ENCODE assay signal across 5 fruit fly cellular contexts in the genomic region with DNA sequence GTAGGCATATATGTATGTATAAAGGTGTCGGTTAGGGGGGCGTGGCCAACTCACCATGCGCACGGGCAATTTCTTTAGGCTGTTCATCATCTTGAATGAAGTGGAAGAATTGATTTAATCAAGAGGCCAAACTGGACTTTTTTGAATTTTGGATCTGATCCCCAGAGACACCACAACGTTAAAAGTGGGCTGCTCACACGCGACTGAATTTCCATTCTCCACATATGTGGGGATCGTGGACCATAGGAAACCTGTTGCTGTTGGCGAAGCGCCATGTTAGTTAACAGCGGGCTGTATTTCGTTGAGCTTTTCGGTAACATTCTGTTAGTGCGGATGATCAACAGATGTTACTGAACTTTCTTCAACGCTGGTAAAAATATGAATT.
TF ChIP-seq lines count a peak whose summit lies in the region.

A gene (minus strand): TSS at position 208 of the 385 bp plus-strand sequence.

- TF ChIP-seq CTCF in whole organism, embryonic (GFP tag; optimal IDR thresholded peaks at IDR 0.05; lab: Kevin White, UChicago) = peak; percentile 48

TF ChIP-seq in whole organism, adult, 20 proteins besides CTCF, POLR2A, EP300 and RAD21:
- no peak for TF ChIP-seq CG12768 (GFP tag; optimal IDR thresholded peaks at IDR 0.05; lab: Kevin White, UChicago)
- TF ChIP-seq CG1620 (GFP tag; optimal IDR thresholded peaks at IDR 0.05; lab: Kevin White, UChicago) = no peak
- peak; percentile 45 for TF ChIP-seq CG7101 (tag; optimal IDR thresholded peaks at IDR 0.05; lab: Kevin White, UChicago)
- peak; percentile 85 for TF ChIP-seq Mnt (GFP tag; optimal IDR thresholded peaks at IDR 0.05; lab: Kevin White, UChicago)
- peak; percentile 61 for TF ChIP-seq cic (GFP tag; optimal IDR thresholded peaks at IDR 0.05; lab: Kevin White, UChicago)
- peak; percentile 3 for TF ChIP-seq pad (GFP tag; optimal IDR thresholded peaks at IDR 0.05; lab: Kevin White, UChicago)
- no peak for TF ChIP-seq ovo (GFP tag; optimal IDR thresholded peaks at IDR 0.05; lab: Kevin White, UChicago)
- peak; percentile 54 for TF ChIP-seq bab1 (GFP tag; optimal IDR thresholded peaks at IDR 0.05; lab: Kevin White, UChicago)
- TF ChIP-seq CG5204 (GFP tag; optimal IDR thresholded peaks at IDR 0.05; lab: Kevin White, UChicago) = no peak
- TF ChIP-seq Hr96 (GFP tag; optimal IDR thresholded peaks at IDR 0.05; lab: Kevin White, UChicago) = peak; percentile 29
- TF ChIP-seq CG11617 (GFP tag; optimal IDR thresholded peaks at IDR 0.05; lab: Kevin White, UChicago) = no peak
- peak; percentile 72 for TF ChIP-seq CG33017 (tag; optimal IDR thresholded peaks at IDR 0.05; lab: Kevin White, UChicago)
- TF ChIP-seq tj (GFP tag; optimal IDR thresholded peaks at IDR 0.05; lab: Kevin White, UChicago) = no peak
- no peak for TF ChIP-seq kay (GFP tag; lab: Kevin White, UChicago; ENCODE audit: borderline replicate concordance)
- TF ChIP-seq Crg-1 (GFP tag; optimal IDR thresholded peaks at IDR 0.05; lab: Kevin White, UChicago) = peak; percentile 45
- peak; percentile 2 for TF ChIP-seq toe (GFP tag; optimal IDR thresholded peaks at IDR 0.05; lab: Kevin White, UChicago)
TF ChIP-seq in whole organism, adult: peak in this region for 9.

TF ChIP-seq in whole organism, embryonic, 481 proteins besides CTCF, POLR2A, EP300 and RAD21 (continues in another document):
- no peak for TF ChIP-seq so (GFP tag; IDR thresholded peaks at IDR 0.05; lab: Robert Waterston, UW)
- peak; percentile 72 for TF ChIP-seq CG34376 (GFP tag; optimal IDR thresholded peaks at IDR 0.05; lab: Kevin White, UChicago)
- no peak for TF ChIP-seq CG11695 (GFP tag; IDR thresholded peaks at IDR 0.05; lab: Robert Waterston, UW)
- TF ChIP-seq CG12299 (tag; optimal IDR thresholded peaks at IDR 0.05; lab: Kevin White, UChicago) = no peak
- TF ChIP-seq chif (GFP tag; optimal IDR thresholded peaks at IDR 0.05; lab: Kevin White, UChicago) = no peak
- peak; percentile 74 for TF ChIP-seq sens (GFP tag; lab: Kevin White, UChicago)
- TF ChIP-seq CoRest (tag; optimal IDR thresholded peaks at IDR 0.05; lab: Kevin White, UChicago) = no peak
- no peak for TF ChIP-seq z (GFP tag; IDR thresholded peaks at IDR 0.05; lab: Robert Waterston, UW)
- no peak for TF ChIP-seq Lhr (GFP tag; optimal IDR thresholded peaks at IDR 0.05; lab: Kevin White, UChicago)
- peak; percentile 3 for TF ChIP-seq NfI (GFP tag; optimal IDR thresholded peaks at IDR 0.05; lab: Kevin White, UChicago)
- no peak for TF ChIP-seq CG6813 (GFP tag; optimal IDR thresholded peaks at IDR 0.05; lab: Kevin White, UChicago)
- TF ChIP-seq al (GFP tag; IDR thresholded peaks at IDR 0.05; lab: Robert Waterston, UW) = no peak
- no peak for TF ChIP-seq CG10209 (GFP tag; optimal IDR thresholded peaks at IDR 0.05; lab: Kevin White, UChicago)
- TF ChIP-seq Aef1 (GFP tag; IDR thresholded peaks at IDR 0.05; lab: Robert Waterston, UW) = no peak
- TF ChIP-seq Rfx (GFP tag; IDR thresholded peaks at IDR 0.05; lab: Robert Waterston, UW) = peak; percentile 44; the same call in 1 of the 2 replicates
- peak; percentile 28; the same call in 1 of the 2 replicates for TF ChIP-seq CG42726 (GFP tag; IDR thresholded peaks at IDR 0.05; lab: Robert Waterston, UW; ENCODE audit: partially characterized antibody)
- no peak for TF ChIP-seq Hr78 (GFP tag; optimal IDR thresholded peaks at IDR 0.05; lab: Kevin White, UChicago)
- no peak for TF ChIP-seq toy (GFP tag; IDR thresholded peaks at IDR 0.05; lab: Robert Waterston, UW)
- TF ChIP-seq pb (GFP tag; optimal IDR thresholded peaks at IDR 0.05; lab: Kevin White, UChicago) = no peak

TF ChIP-seq in whole organism, prepupa, 60 proteins besides CTCF, POLR2A, EP300 and RAD21 (continues in another document):
- TF ChIP-seq CG4318 (GFP tag; optimal IDR thresholded peaks at IDR 0.05; lab: Kevin White, UChicago) (no peak), esn (GFP tag; optimal IDR thresholded peaks at IDR 0.05; lab: Kevin White, UChicago) (peak; percentile 26), dsx (GFP tag; optimal IDR thresholded peaks at IDR 0.05; lab: Kevin White, UChicago; ENCODE audit: poor library complexity, severe bottlenecking) (peak; percentile 25), eg (GFP tag; IDR thresholded peaks at IDR 0.05; lab: Robert Waterston, UW) (peak; percentile 59; the same call in 1 of the 3 replicates), ss (GFP tag; optimal IDR thresholded peaks at IDR 0.05; lab: Kevin White, UChicago) (peak; percentile 38 to 77), CG6163 (GFP tag; IDR thresholded peaks at IDR 0.05; lab: Robert Waterston, UW) (peak; percentile 57; the same call in 1 of the 3 replicates), CG16779 (tag; optimal IDR thresholded peaks at IDR 0.05; lab: Kevin White, UChicago) (no peak), CG6854 (GFP tag; optimal IDR thresholded peaks at IDR 0.05; lab: Kevin White, UChicago) (peak; percentile 75), CG8319 (GFP tag; optimal IDR thresholded peaks at IDR 0.05; lab: Kevin White, UChicago) (no peak), CG3919 (GFP tag; optimal IDR thresholded peaks at IDR 0.05; lab: Kevin White, UChicago) (no peak), CG8119 (GFP tag; IDR thresholded peaks at IDR 0.05; lab: Robert Waterston, UW) (peak; percentile 44; the same call in 1 of the 3 replicates), topi (GFP tag; optimal IDR thresholded peaks at IDR 0.05; lab: Kevin White, UChicago) (no peak), fd59A (GFP tag; optimal IDR thresholded peaks at IDR 0.05; lab: Kevin White, UChicago) (no peak), Eip78C (GFP tag; lab: Kevin White, UChicago) (peak; percentile 78), CG15336 (GFP tag; IDR thresholded peaks at IDR 0.05; lab: Robert Waterston, UW) (peak; percentile 49; the same call in 1 of the 2 replicates), acj6 (GFP tag; optimal IDR thresholded peaks at IDR 0.05; lab: Kevin White, UChicago) (no peak), CG11294 (GFP tag; IDR thresholded peaks at IDR 0.05; lab: Robert Waterston, UW) (no peak), net (GFP tag; optimal IDR thresholded peaks at IDR 0.05; lab: Kevin White, UChicago) (peak; percentile 22)

TF ChIP-seq in whole organism, pupa, 21 proteins besides CTCF, POLR2A, EP300 and RAD21:
- TF ChIP-seq CG34367 (tag; optimal IDR thresholded peaks at IDR 0.05; lab: Kevin White, UChicago) (no peak), fd96Ca (GFP tag; IDR thresholded peaks at IDR 0.05; lab: Robert Waterston, UW) (no peak), CG10348 (GFP tag; IDR thresholded peaks at IDR 0.05; lab: Robert Waterston, UW) (no peak), CG32121 (GFP tag; IDR thresholded peaks at IDR 0.05; lab: Robert Waterston, UW) (peak; percentile 37; the same call in 1 of the 2 replicates), D1 (tag; optimal IDR thresholded peaks at IDR 0.05; lab: Kevin White, UChicago) (no peak), CG4496 (GFP tag; IDR thresholded peaks at IDR 0.05; lab: Robert Waterston, UW) (no peak; the same call in 1 of the 3 replicates), rn (GFP tag; IDR thresholded peaks at IDR 0.05; lab: Robert Waterston, UW) (no peak), CG17806 (tag; optimal IDR thresholded peaks at IDR 0.05; lab: Kevin White, UChicago) (no peak), CG8159 (tag; optimal IDR thresholded peaks at IDR 0.05; lab: Kevin White, UChicago) (no peak), CG14655 (GFP tag; optimal IDR thresholded peaks at IDR 0.05; lab: Kevin White, UChicago) (no peak), Snoo (tag; optimal IDR thresholded peaks at IDR 0.05; lab: Kevin White, UChicago) (peak; percentile 25), CG13204 (GFP tag; optimal IDR thresholded peaks at IDR 0.05; lab: Kevin White, UChicago) (no peak), Ets98B (GFP tag; IDR thresholded peaks at IDR 0.05; lab: Robert Waterston, UW) (peak; percentile 49; the same call in 1 of the 2 replicates), Pif1A (GFP tag; optimal IDR thresholded peaks at IDR 0.05; lab: Kevin White, UChicago) (no peak), CG12605 (GFP tag; IDR thresholded peaks at IDR 0.05; lab: Robert Waterston, UW) (no peak), Pif1B (GFP tag; optimal IDR thresholded peaks at IDR 0.05; lab: Kevin White, UChicago) (no peak), EcR (GFP tag; optimal IDR thresholded peaks at IDR 0.05; lab: Kevin White, UChicago) (peak; percentile 66), CG15710 (tag; optimal IDR thresholded peaks at IDR 0.05; lab: Kevin White, UChicago) (no peak), CG9948 (tag; optimal IDR thresholded peaks at IDR 0.05; lab: Kevin White, UChicago) (no peak)

TF ChIP-seq in whole organism, wandering third instar larva, 38 proteins besides CTCF, POLR2A, EP300 and RAD21 (continues in another document):
- TF ChIP-seq Rel (GFP tag; optimal IDR thresholded peaks at IDR 0.05; lab: Kevin White, UChicago) = no peak
- TF ChIP-seq Rel (tag; optimal IDR thresholded peaks at IDR 0.05; lab: Kevin White, UChicago) = peak; percentile 34
- no peak for TF ChIP-seq Jra (GFP tag; optimal IDR thresholded peaks at IDR 0.05; lab: Kevin White, UChicago)
- no peak for TF ChIP-seq CG32264 (GFP tag; optimal IDR thresholded peaks at IDR 0.05; lab: Kevin White, UChicago)
- no peak for TF ChIP-seq Hr78 (GFP tag; optimal IDR thresholded peaks at IDR 0.05; lab: Kevin White, UChicago)
- peak; percentile 1 for TF ChIP-seq fru (GFP tag; optimal IDR thresholded peaks at IDR 0.05; lab: Kevin White, UChicago)
- TF ChIP-seq Dfd (GFP tag; optimal IDR thresholded peaks at IDR 0.05; lab: Kevin White, UChicago) = no peak
- no peak for TF ChIP-seq Myc (optimal IDR thresholded peaks at IDR 0.05; lab: Kevin White, UChicago)
- no peak for TF ChIP-seq pan (optimal IDR thresholded peaks at IDR 0.05; lab: Kevin White, UChicago)
- TF ChIP-seq GATAd (GFP tag; optimal IDR thresholded peaks at IDR 0.05; lab: Kevin White, UChicago) = no peak
- TF ChIP-seq dmrt93B (GFP tag; optimal IDR thresholded peaks at IDR 0.05; lab: Kevin White, UChicago) = no peak
- TF ChIP-seq lola (GFP tag; optimal IDR thresholded peaks at IDR 0.05; lab: Kevin White, UChicago) = no peak
- no peak for TF ChIP-seq OdsH (GFP tag; optimal IDR thresholded peaks at IDR 0.05; lab: Kevin White, UChicago)
- TF ChIP-seq h (GFP tag; optimal IDR thresholded peaks at IDR 0.05; lab: Kevin White, UChicago) = peak; percentile 94
- peak; percentile 80 for TF ChIP-seq brk (GFP tag; optimal IDR thresholded peaks at IDR 0.05; lab: Kevin White, UChicago)
- no peak for TF ChIP-seq Vsx2 (GFP tag; optimal IDR thresholded peaks at IDR 0.05; lab: Kevin White, UChicago; ENCODE audit: partially characterized antibody)
- peak; percentile 9 for TF ChIP-seq ey (GFP tag; optimal IDR thresholded peaks at IDR 0.05; lab: Kevin White, UChicago)
- TF ChIP-seq Dif (GFP tag; optimal IDR thresholded peaks at IDR 0.05; lab: Kevin White, UChicago; ENCODE audit: partially characterized antibody) = peak; percentile 82
- no peak for TF ChIP-seq usp (GFP tag; optimal IDR thresholded peaks at IDR 0.05; lab: Kevin White, UChicago)
- no peak for TF ChIP-seq Mio (GFP tag; optimal IDR thresholded peaks at IDR 0.05; lab: Kevin White, UChicago)
- no peak for TF ChIP-seq dsf (GFP tag; optimal IDR thresholded peaks at IDR 0.05; lab: Kevin White, UChicago; ENCODE audit: borderline replicate concordance)
- TF ChIP-seq dl (GFP tag; optimal IDR thresholded peaks at IDR 0.05; lab: Kevin White, UChicago; ENCODE audit: insufficient read depth in 1 of 2, partially characterized antibody in 2 of 2) = no peak
- TF ChIP-seq Abd-B (GFP tag; optimal IDR thresholded peaks at IDR 0.05; lab: Kevin White, UChicago) = no peak
